Worm (Caenorhabditis elegans) whole organism, L1 larva: ENCODE results near the gene Y39G8B.1.

Experiments
- aha-1 ChIP-seq: fragments of 150-350 bp; optimal IDR thresholded peaks from 2 replicates; lab custom pipeline; 2014; ENCODE audit warnings: missing biosample characterization, missing genetic modification characterization
- ama-1 ChIP-seq: fragments of 150-350 bp; optimal IDR thresholded peaks from 2 replicates; lab custom pipeline; 2014
- blmp-1 ChIP-seq: fragments of 150-350 bp; optimal IDR thresholded peaks from 2 replicates; lab custom pipeline; 2014; ENCODE audit warnings: missing biosample characterization, missing genetic modification characterization
- efl-1 ChIP-seq, 4 experiments: fragments of 150-350 bp; optimal IDR thresholded peaks in 3 of 4; peaks in 1 of 4; 1 replicate in 1 of 4; 2 replicates in 3 of 4; lab custom pipeline; 2014; ENCODE audit warnings: missing biosample characterization in 2 of 4, missing genetic modification characterization in 2 of 4, missing genetic modification reagents in 2 of 4
- elt-2 ChIP-seq: sonication (generic microtip); optimal IDR thresholded peaks from 2 replicates; lab custom pipeline; 2016; ENCODE audit warnings: missing genetic modification characterization, mild to moderate bottlenecking, inconsistent platforms, missing compliant biosample characterization, missing genetic modification reagents
- elt-3 ChIP-seq, 6 experiments: fragments of 150-350 bp in 1 of 6; sonication (generic microtip); optimal IDR thresholded peaks; 2 replicates each; lab custom pipeline; 2017 to 2018; ENCODE audit warnings: missing biosample characterization in 6 of 6, missing genetic modification characterization in 6 of 6, inconsistent platforms in 1 of 6
- lin-15B ChIP-seq: fragments of 150-350 bp; sonication (generic microtip); optimal IDR thresholded peaks from 3 replicates; lab custom pipeline; 2014; ENCODE audit warnings: missing biosample characterization, missing genetic modification characterization
- lin-39 ChIP-seq: fragments of 150-350 bp; optimal IDR thresholded peaks from 2 replicates; lab custom pipeline; 2014; ENCODE audit warnings: missing biosample characterization, missing genetic modification reagents, missing genetic modification characterization
- nhr-20 ChIP-seq: sonication (generic microtip); optimal IDR thresholded peaks from 2 replicates; lab custom pipeline; 2016; ENCODE audit warnings: mild to moderate bottlenecking, missing genetic modification characterization, missing compliant biosample characterization
- nhr-28 ChIP-seq: fragments of 150-350 bp; optimal IDR thresholded peaks from 2 replicates; lab custom pipeline; 2014; ENCODE audit warnings: missing biosample characterization, missing genetic modification characterization
- snpc-4 ChIP-seq: fragments of 150-350 bp; optimal IDR thresholded peaks from 2 replicates; lab custom pipeline; 2014; ENCODE audit warnings: missing biosample characterization, missing genetic modification characterization
- zag-1 ChIP-seq: fragments of 150-350 bp; optimal IDR thresholded peaks from 2 replicates; lab custom pipeline; 2014; ENCODE audit warnings: missing biosample characterization, missing genetic modification characterization
- ztf-4 ChIP-seq: fragments of 150-350 bp; optimal IDR thresholded peaks from 2 replicates; lab custom pipeline; 2014; ENCODE audit warnings: missing biosample characterization, missing genetic modification characterization

ce11 chrII:13951986-13952385 lies 21.6 kb downstream of the Y39G8B.1 start:
- TF ChIP-seq lin-15B (tag; lab: Kevin White, UChicago) (no peak), elt-2 (no peak), nhr-20 (tag; lab: Kevin White, UChicago) (no peak), aha-1 (tag; lab: Kevin White, UChicago) (no peak), efl-1 (optimal IDR thresholded peaks at IDR 0.05; lab: Kevin White, UChicago) (no peak), efl-1 (GFP tag; optimal IDR thresholded peaks at IDR 0.05 in 1 of 2; lab: Kevin White, UChicago) (no peak), elt-3 (tag; optimal IDR thresholded peaks at IDR 0.05; lab: Kevin White, UChicago) (no peak), ztf-4 (tag; lab: Kevin White, UChicago) (no peak), ama-1 (lab: Kevin White, UChicago) (no peak), snpc-4 (tag; lab: Kevin White, UChicago) (no peak), nhr-28 (tag; lab: Kevin White, UChicago) (no peak), zag-1 (no peak), blmp-1 (no peak), lin-39 (tag; lab: Kevin White, UChicago) (no peak)
